Fruit fly (Drosophila melanogaster): ENCODE measurements around the gene mxt.

DNA sequence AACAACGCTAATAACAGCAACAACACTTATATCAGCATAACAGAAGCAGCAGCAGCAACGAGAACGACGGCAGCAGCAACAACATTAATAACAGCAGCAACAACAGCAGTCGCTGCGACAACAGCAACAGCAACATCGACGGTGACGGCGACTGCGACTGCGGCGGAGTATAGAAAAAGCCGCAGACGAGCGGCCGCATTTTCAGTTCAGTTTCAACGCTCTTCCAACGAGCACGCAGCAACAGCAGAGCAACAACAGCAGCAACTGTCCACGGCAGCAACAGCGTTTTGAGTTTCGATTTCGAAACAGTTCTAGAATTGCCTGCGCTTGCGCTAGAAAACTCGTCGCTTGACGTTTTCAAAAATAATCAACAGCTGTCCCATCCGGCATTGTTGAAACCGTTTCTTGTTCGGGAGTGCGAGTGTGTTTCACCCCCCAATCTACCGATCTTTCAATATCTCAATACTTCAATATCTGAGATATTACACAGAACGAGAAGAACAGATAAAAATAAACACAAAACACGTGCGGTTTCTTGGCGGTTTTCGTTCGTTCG is 44.9 kb upstream of the mxt start, which contains the start of gene CG3036:
- TF ChIP-seq CTCF (optimal IDR thresholded peaks at IDR 0.05), result no peak
- TF ChIP-seq CG8478 (optimal IDR thresholded peaks at IDR 0.05), result no peak

Data from S2 (cell line).